Worm (Caenorhabditis elegans): ENCODE data around the gene kin-26.

kin-26 gene

ce11 chrIV:7902221-7902904 is 24.7 kb upstream of the kin-26 start, which contains the start of gene arp-11 (continued):
- TF ChIP-seq xbp-1 (tag; optimal IDR thresholded peaks at IDR 0.05) = peak; percentile 77
- TF ChIP-seq C34B4.2 (tag; optimal IDR thresholded peaks at IDR 0.05) = no peak
- peak; percentile 97 to 99 for TF ChIP-seq lsy-2 (tag; optimal IDR thresholded peaks at IDR 0.05)
- TF ChIP-seq elt-3 (tag; optimal IDR thresholded peaks at IDR 0.05) = peak in 2 of 6 experiments; percentile 59 to 66
- no peak for TF ChIP-seq tlp-1 (tag; optimal IDR thresholded peaks at IDR 0.05)
- peak; percentile 50 for TF ChIP-seq ztf-4 (tag; optimal IDR thresholded peaks at IDR 0.05)
- peak; percentile 85 for TF ChIP-seq mep-1 (tag; optimal IDR thresholded peaks at IDR 0.05)
- no peak for TF ChIP-seq efl-3 (GFP tag; optimal IDR thresholded peaks at IDR 0.05)
- peak; percentile 89 for TF ChIP-seq C16A3.4 (tag; optimal IDR thresholded peaks at IDR 0.05)

- TF ChIP-seq lin-35 (GFP tag; optimal IDR thresholded peaks at IDR 0.05) = peak in 1 of 2 experiments; percentile 23
- no peak for TF ChIP-seq elt-3 (tag; optimal IDR thresholded peaks at IDR 0.05)
- no peak for TF ChIP-seq nhr-85 (tag)
- TF ChIP-seq elt-2 (tag; optimal IDR thresholded peaks at IDR 0.05) = peak; percentile 60
These were observed 20.8 kb upstream of the kin-26 start for ce11 chrIV:7898489-7898888.

ce11 chrIV:7897953-7898352 is 20.3 kb upstream of the kin-26 start:
- peak; percentile 29 for TF ChIP-seq lin-14 (GFP tag; optimal IDR thresholded peaks at IDR 0.05)
- peak; percentile 48 for TF ChIP-seq fkh-10 (GFP tag; optimal IDR thresholded peaks at IDR 0.05)
- TF ChIP-seq sptf-1 (tag; optimal IDR thresholded peaks at IDR 0.05) = no peak
- no peak for TF ChIP-seq nhr-90 (tag; optimal IDR thresholded peaks at IDR 0.05; ENCODE audit: poor library complexity)

ce11 chrIV:7897443-7897842 is 19.8 kb upstream of the kin-26 start, which contains the start of gene ilys-4:
TSS of gene ilys-4 (minus strand) at chrIV:7897543.
- no peak for TF ChIP-seq sup-37 (GFP tag; optimal IDR thresholded peaks at IDR 0.05)
- TF ChIP-seq egl-13 (tag; optimal IDR thresholded peaks at IDR 0.05) = no peak
- TF ChIP-seq lin-35 (GFP tag; optimal IDR thresholded peaks at IDR 0.05) = no peak
- no peak for TF ChIP-seq aly-2 (tag; optimal IDR thresholded peaks at IDR 0.05)
- TF ChIP-seq swsn-7 (tag; optimal IDR thresholded peaks at IDR 0.05) = no peak
- no peak for TF ChIP-seq efl-3 (GFP tag; optimal IDR thresholded peaks at IDR 0.05)
- no peak for TF ChIP-seq ets-5 (GFP tag; IDR thresholded peaks at IDR 0.05)
- TF ChIP-seq lin-13 (GFP tag; optimal IDR thresholded peaks at IDR 0.05) = no peak
- no peak for TF ChIP-seq ceh-90 (tag; optimal IDR thresholded peaks at IDR 0.05)
- no peak for TF ChIP-seq pag-3 (tag; optimal IDR thresholded peaks at IDR 0.05; ENCODE audit: borderline replicate concordance, insufficient read depth)
- TF ChIP-seq tbx-2 (tag; optimal IDR thresholded peaks at IDR 0.05) = no peak
- TF ChIP-seq mef-2 (tag; optimal IDR thresholded peaks at IDR 0.05) = no peak
- TF ChIP-seq mep-1 (tag; optimal IDR thresholded peaks at IDR 0.05) = no peak

- TF ChIP-seq fkh-8 (tag; optimal IDR thresholded peaks at IDR 0.05) = no peak
- no peak for TF ChIP-seq ztf-11 (tag; optimal IDR thresholded peaks at IDR 0.05)
- no peak for TF ChIP-seq C16A3.4 (tag; optimal IDR thresholded peaks at IDR 0.05)
- TF ChIP-seq fkh-10 (GFP tag; optimal IDR thresholded peaks at IDR 0.05) = no peak
- TF ChIP-seq zag-1 (tag; optimal IDR thresholded peaks at IDR 0.05) = no peak
- no peak for TF ChIP-seq nhr-28 (tag; optimal IDR thresholded peaks at IDR 0.05)
- TF ChIP-seq nhr-20 (tag; optimal IDR thresholded peaks at IDR 0.05) = no peak
- TF ChIP-seq tbx-2 (tag; optimal IDR thresholded peaks at IDR 0.05) = no peak
These were observed 4.0 kb upstream of the kin-26 start, which contains the start of gene atic-1 for ce11 chrIV:7881726-7882125. TSS of gene atic-1 (plus strand) at chrIV:7882026.

ce11 chrIV:7881166-7881565 is 3.5 kb upstream of the kin-26 start:
- TF ChIP-seq nhr-11 (tag; optimal IDR thresholded peaks at IDR 0.05) (no peak), tlp-1 (tag; optimal IDR thresholded peaks at IDR 0.05) (peak; percentile 54), elt-2 (tag; optimal IDR thresholded peaks at IDR 0.05) (peak; percentile 53), dpl-1 (GFP tag; optimal IDR thresholded peaks at IDR 0.05) (no peak)

Measured in whole organism, L1 larva.